Fruit fly (Drosophila melanogaster) whole organism, embryonic: ENCODE results near the gene gukh.

Experiments used
- Atf-2 ChIP-seq: fragments of 200-800 bp; sonication (Bioruptor generic); optimal IDR thresholded peaks from 2 replicates; lab custom pipeline; 2016; ENCODE audit warnings: missing biosample characterization, missing genetic modification characterization
- B-H2 ChIP-seq: fragments of 200-800 bp; sonication (Bioruptor generic); optimal IDR thresholded peaks from 2 replicates; lab custom pipeline; 2018; ENCODE audit warnings: missing biosample characterization, mild to moderate bottlenecking, missing genetic modification characterization
- CG10366 ChIP-seq: fragments of 200-800 bp; sonication (Bioruptor generic); IDR thresholded peaks from 2 replicates; pipeline ENCODE4 v1.3.6; 2022; ENCODE audit warnings: missing biosample characterization, missing genetic modification characterization
- CG10431 ChIP-seq: fragments of 200-800 bp; sonication (Bioruptor generic); optimal IDR thresholded peaks from 3 replicates; lab custom pipeline; 2018; ENCODE audit warnings: missing biosample characterization, mild to moderate bottlenecking, missing genetic modification characterization
- CG10543 ChIP-seq: fragments of 200-800 bp; sonication (Bioruptor generic); optimal IDR thresholded peaks from 3 replicates; lab custom pipeline; 2017; ENCODE audit warnings: missing biosample characterization, mild to moderate bottlenecking, missing genetic modification characterization, moderate library complexity
- CG10565 ChIP-seq: fragments of 200-800 bp; sonication (Bioruptor generic); optimal IDR thresholded peaks from 3 replicates; lab custom pipeline; 2016; ENCODE audit warnings: missing biosample characterization, mild to moderate bottlenecking, missing genetic modification characterization
- CG12155 ChIP-seq: fragments of 200-800 bp; sonication (Bioruptor generic); optimal IDR thresholded peaks from 3 replicates; lab custom pipeline; 2016; ENCODE audit warnings: missing biosample characterization, missing genetic modification characterization
- CG12942 ChIP-seq: fragments of 200-800 bp; sonication (Bioruptor generic); optimal IDR thresholded peaks from 3 replicates; lab custom pipeline; 2016; ENCODE audit warnings: missing biosample characterization, missing genetic modification characterization
- CG14667 ChIP-seq: fragments of 200-800 bp; sonication (Bioruptor generic); IDR thresholded peaks from 2 replicates; pipeline ENCODE4 v1.3.6; 2022; ENCODE audit warnings: missing biosample characterization, missing genetic modification characterization
- CG15601 ChIP-seq: fragments of 200-800 bp; sonication (Bioruptor generic); optimal IDR thresholded peaks from 3 replicates; lab custom pipeline; 2019; ENCODE audit warnings: missing biosample characterization, mild to moderate bottlenecking, missing genetic modification characterization, moderate library complexity
- CG15696 ChIP-seq: fragments of 200-800 bp; sonication (Bioruptor generic); optimal IDR thresholded peaks from 2 replicates; lab custom pipeline; 2019; ENCODE audit warnings: missing biosample characterization, mild to moderate bottlenecking, missing genetic modification characterization, moderate library complexity
- CG1602 ChIP-seq: fragments of 200-800 bp; sonication (Bioruptor generic); optimal IDR thresholded peaks from 3 replicates; lab custom pipeline; 2016; ENCODE audit warnings: missing biosample characterization, missing genetic modification characterization
- CG17612 ChIP-seq: fragments of 200-800 bp; sonication (Bioruptor generic); IDR thresholded peaks from 2 replicates; pipeline ENCODE4 v1.3.6; 2022; ENCODE audit warnings: missing biosample characterization, missing genetic modification characterization
- CG18262 ChIP-seq: fragments of 200-800 bp; optimal IDR thresholded peaks from 3 replicates; lab custom pipeline; 2019; ENCODE audit warnings: missing biosample characterization, mild to moderate bottlenecking, missing genetic modification characterization, moderate library complexity
- CG18476 ChIP-seq: fragments of 200-800 bp; sonication (Bioruptor generic); optimal IDR thresholded peaks from 2 replicates; lab custom pipeline; 2016; ENCODE audit warnings: missing biosample characterization, mild to moderate bottlenecking, missing genetic modification characterization
- CG18599 ChIP-seq: fragments of 200-800 bp; sonication (Bioruptor generic); optimal IDR thresholded peaks from 3 replicates; lab custom pipeline; 2017; ENCODE audit warnings: missing biosample characterization, missing genetic modification characterization, mild to moderate bottlenecking, moderate library complexity, missing genetic modification reagents
- CG3838 ChIP-seq: fragments of 200-800 bp; sonication (Bioruptor generic); optimal IDR thresholded peaks from 3 replicates; lab custom pipeline; 2016; ENCODE audit warnings: missing biosample characterization, missing genetic modification characterization
- CG4820 ChIP-seq: fragments of 200-800 bp; sonication (Bioruptor generic); optimal IDR thresholded peaks from 3 replicates; lab custom pipeline; 2016; ENCODE audit warnings: missing biosample characterization, missing genetic modification characterization
- CG5180 ChIP-seq: fragments of 200-800 bp; sonication (Bioruptor generic); optimal IDR thresholded peaks from 3 replicates; lab custom pipeline; 2017; ENCODE audit warnings: missing biosample characterization, missing genetic modification characterization, mild to moderate bottlenecking, moderate library complexity, missing genetic modification reagents
- CG5953 ChIP-seq: fragments of 200-800 bp; sonication (Bioruptor generic); IDR thresholded peaks from 2 replicates; pipeline ENCODE4 v1.3.6; 2022; ENCODE audit warnings: missing biosample characterization, missing genetic modification characterization
- CG6175 ChIP-seq: fragments of 200-800 bp; sonication (Bioruptor generic); IDR thresholded peaks from 3 replicates; pipeline ENCODE4 v1.3.6; 2022; ENCODE audit warnings: missing biosample characterization, missing genetic modification characterization
- CG6272 ChIP-seq: fragments of 200-800 bp; sonication (Bioruptor generic); IDR thresholded peaks from 2 replicates; pipeline ENCODE4 v1.3.6; 2022; ENCODE audit warnings: missing biosample characterization, missing genetic modification characterization
- CG7745 ChIP-seq: fragments of 200-800 bp; sonication (Bioruptor generic); optimal IDR thresholded peaks from 2 replicates; lab custom pipeline; 2018; ENCODE audit warnings: missing biosample characterization, mild to moderate bottlenecking, missing genetic modification characterization, moderate library complexity
- CG8281 ChIP-seq: fragments of 200-800 bp; sonication (Bioruptor generic); optimal IDR thresholded peaks from 2 replicates; lab custom pipeline; 2018; ENCODE audit warnings: missing biosample characterization, mild to moderate bottlenecking, missing genetic modification characterization, moderate library complexity
- Dip2 ChIP-seq: fragments of 200-800 bp; sonication (Bioruptor generic); IDR thresholded peaks from 2 replicates; pipeline ENCODE4 v1.3.6; 2022; ENCODE audit warnings: missing biosample characterization, missing genetic modification characterization
- Doc2 ChIP-seq: fragments of 200-800 bp; sonication (Bioruptor generic); IDR thresholded peaks from 2 replicates; pipeline ENCODE4 v1.3.6; 2022; ENCODE audit warnings: missing biosample characterization, missing genetic modification characterization
- ERR ChIP-seq: fragments of 200-800 bp; sonication (Bioruptor generic); optimal IDR thresholded peaks from 2 replicates; lab custom pipeline; 2016; ENCODE audit warnings: missing biosample characterization, missing genetic modification characterization
- HHEX ChIP-seq: fragments of 200-800 bp; sonication (Bioruptor generic); optimal IDR thresholded peaks from 3 replicates; lab custom pipeline; 2017; ENCODE audit warnings: missing biosample characterization, mild to moderate bottlenecking, missing genetic modification characterization, missing genetic modification reagents
- Lhr ChIP-seq: fragments of 200-800 bp; sonication (Bioruptor generic); optimal IDR thresholded peaks from 3 replicates; lab custom pipeline; 2017; ENCODE audit warnings: mild to moderate bottlenecking, missing biosample characterization, missing genetic modification reagents, missing genetic modification characterization
- NC2α ChIP-seq: fragments of 200-800 bp; sonication (Bioruptor generic); optimal IDR thresholded peaks from 2 replicates; lab custom pipeline; 2016; ENCODE audit warnings: missing biosample characterization, missing genetic modification characterization
- NFAT ChIP-seq: fragments of 200-800 bp; sonication (Bioruptor generic); IDR thresholded peaks from 2 replicates; pipeline ENCODE4 v1.3.6; 2022; ENCODE audit warnings: missing biosample characterization, missing genetic modification characterization
- Nf-YC ChIP-seq: fragments of 200-800 bp; optimal IDR thresholded peaks from 3 replicates; lab custom pipeline; 2019; ENCODE audit warnings: missing biosample characterization, mild to moderate bottlenecking, missing genetic modification characterization, moderate library complexity
- NfI ChIP-seq: fragments of 200-800 bp; sonication (Bioruptor generic); optimal IDR thresholded peaks from 3 replicates; lab custom pipeline; 2018; ENCODE audit warnings: missing biosample characterization, mild to moderate bottlenecking, missing genetic modification characterization, moderate library complexity
- Oli ChIP-seq: fragments of 200-800 bp; sonication (Bioruptor generic); optimal IDR thresholded peaks from 2 replicates; lab custom pipeline; 2018; ENCODE audit warnings: missing biosample characterization, mild to moderate bottlenecking, missing genetic modification characterization, moderate library complexity
- Optix ChIP-seq: fragments of 200-800 bp; sonication (Bioruptor generic); IDR thresholded peaks from 3 replicates; pipeline ENCODE4 v1.3.6; 2022; ENCODE audit warnings: missing biosample characterization, missing genetic modification characterization
- Rfx ChIP-seq: fragments of 200-800 bp; sonication (Bioruptor generic); IDR thresholded peaks from 2 replicates; pipeline ENCODE4 v1.3.6; 2022; ENCODE audit warnings: missing biosample characterization, missing genetic modification characterization
- Ssrp ChIP-seq: fragments of 200-800 bp; sonication (Bioruptor generic); optimal IDR thresholded peaks from 2 replicates; lab custom pipeline; 2018; ENCODE audit warnings: missing biosample characterization, mild to moderate bottlenecking, missing genetic modification characterization, moderate library complexity
- bab2 ChIP-seq: fragments of 200-800 bp; sonication (Bioruptor generic); optimal IDR thresholded peaks from 2 replicates; lab custom pipeline; 2016; ENCODE audit warnings: missing biosample characterization, missing genetic modification characterization
- br ChIP-seq: fragments of >200 bp; optimal IDR thresholded peaks from 2 replicates; lab custom pipeline; 2017
- crp ChIP-seq, 2 experiments: fragments of 200-800 bp; sonication (Bioruptor generic); optimal IDR thresholded peaks; 2 replicates in 1 of 2; 3 replicates in 1 of 2; lab custom pipeline; 2017; ENCODE audit warnings: missing biosample characterization in 2 of 2, missing genetic modification characterization in 2 of 2, mild to moderate bottlenecking in 1 of 2, moderate library complexity in 1 of 2
- gt ChIP-seq: fragments of 200-800 bp; sonication (Bioruptor generic); IDR thresholded peaks from 2 replicates; pipeline ENCODE4 v1.3.6; 2022; ENCODE audit warnings: missing biosample characterization, missing genetic modification characterization
- knrl ChIP-seq: fragments of 200-800 bp; sonication (Bioruptor generic); IDR thresholded peaks from 3 replicates; pipeline ENCODE4 v1.3.6; 2022; ENCODE audit warnings: missing biosample characterization, missing genetic modification characterization; ENCODE audit not compliant: partially characterized antibody
- luna ChIP-seq: fragments of 200-800 bp; sonication (Bioruptor generic); optimal IDR thresholded peaks from 2 replicates; lab custom pipeline; 2016; ENCODE audit warnings: missing biosample characterization, missing genetic modification characterization
- nerfin-1 ChIP-seq: fragments of 200-800 bp; sonication (Bioruptor generic); optimal IDR thresholded peaks from 3 replicates; lab custom pipeline; 2019; ENCODE audit warnings: missing biosample characterization, mild to moderate bottlenecking, missing genetic modification characterization, moderate library complexity
- pum ChIP-seq: fragments of 200-800 bp; sonication (Bioruptor generic); optimal IDR thresholded peaks from 2 replicates; lab custom pipeline; 2016; ENCODE audit warnings: missing biosample characterization, missing genetic modification characterization
- repo ChIP-seq: fragments of 200-800 bp; sonication (Bioruptor generic); optimal IDR thresholded peaks from 2 replicates; lab custom pipeline; 2016; ENCODE audit warnings: missing biosample characterization, missing genetic modification characterization
- run ChIP-seq: fragments of 200-800 bp; sonication (Bioruptor generic); optimal IDR thresholded peaks from 3 replicates; lab custom pipeline; 2018; ENCODE audit warnings: missing biosample characterization, mild to moderate bottlenecking, missing genetic modification characterization
- slbo ChIP-seq: fragments of 200-800 bp; sonication (Bioruptor generic); IDR thresholded peaks from 2 replicates; pipeline ENCODE4 v1.3.6; 2022; ENCODE audit warnings: missing biosample characterization, missing genetic modification characterization
- tgo ChIP-seq: fragments of 200-800 bp; sonication (Bioruptor generic); IDR thresholded peaks from 3 replicates; pipeline ENCODE4 v1.3.6; 2022; ENCODE audit warnings: missing biosample characterization, missing genetic modification characterization
- wor ChIP-seq: fragments of 200-800 bp; sonication (Bioruptor generic); IDR thresholded peaks from 2 replicates; pipeline ENCODE4 v1.3.6; 2022; ENCODE audit warnings: missing biosample characterization, missing genetic modification characterization

gukh gene

DNA sequence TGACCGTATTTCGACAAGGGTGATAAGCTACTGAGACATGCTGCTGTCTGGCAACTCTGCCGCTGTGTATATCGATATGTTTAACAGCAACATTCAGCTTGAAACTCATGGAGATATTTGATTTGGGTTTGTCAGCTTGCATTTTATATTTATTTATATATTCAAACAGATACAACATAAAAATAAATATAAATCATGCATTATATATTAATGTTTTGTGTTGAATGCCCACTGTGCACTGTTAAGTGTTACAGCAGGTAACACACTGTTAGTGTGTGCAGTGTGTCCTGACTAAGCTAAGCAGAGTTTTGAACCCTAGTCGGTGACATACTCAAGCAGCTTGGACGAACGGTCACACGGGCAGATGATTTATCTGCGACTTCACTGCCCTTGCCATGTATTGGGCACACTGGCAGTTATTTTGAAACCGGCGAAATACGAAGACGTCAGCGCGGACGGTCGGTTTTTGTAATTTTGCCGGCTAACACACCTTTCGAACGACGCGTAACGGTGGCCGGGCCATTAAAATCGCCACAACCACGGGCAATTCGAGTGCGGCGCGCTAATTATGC is at the start of gene gukh, which contains the start of gene snRNP-U1-C (continued):
- TF ChIP-seq CG15601 (peak; percentile 73), NC2α (GFP tag; lab: Kevin White, UChicago) (no peak), CG6272 (peak; percentile 52), br (lab: Kevin White, UChicago) (no peak), Nf-YC (tag; lab: Kevin White, UChicago) (peak; percentile 74), CG10431 (GFP tag; lab: Kevin White, UChicago) (peak; percentile 0), CG12942 (GFP tag; lab: Kevin White, UChicago) (peak; percentile 83), wor (peak; percentile 64), CG18476 (GFP tag; lab: Kevin White, UChicago) (peak; percentile 69), Ssrp (peak; percentile 59), CG14667 (GFP tag; lab: Robert Waterston, UW) (peak; percentile 67), slbo (peak; percentile 95), CG17612 (GFP tag; lab: Robert Waterston, UW) (peak; percentile 54), Doc2 (GFP tag; lab: Robert Waterston, UW) (no peak), CG5180 (GFP tag; lab: Kevin White, UChicago) (peak; percentile 23), knrl (peak; percentile 72), luna (no peak), pum (GFP tag; lab: Kevin White, UChicago) (no peak), CG7745 (tag; lab: Kevin White, UChicago) (no peak), CG6175 (GFP tag; lab: Robert Waterston, UW) (peak; percentile 66; the same call in 1 of the 3 replicates), HHEX (GFP tag; lab: Kevin White, UChicago) (peak; percentile 25), ERR (no peak), NfI (GFP tag; lab: Kevin White, UChicago) (peak; percentile 89), bab2 (GFP tag; lab: Kevin White, UChicago) (peak; percentile 45), B-H2 (GFP tag; lab: Kevin White, UChicago) (peak; percentile 87), tgo (GFP tag; lab: Robert Waterston, UW) (peak; percentile 85; the same call in 2 of the 3 replicates), NFAT (peak; percentile 77), Lhr (peak; percentile 90), Atf-2 (no peak), run (tag; lab: Kevin White, UChicago) (peak; percentile 55), Oli (tag; lab: Kevin White, UChicago) (peak; percentile 77), CG3838 (GFP tag; lab: Kevin White, UChicago) (peak; percentile 37), CG10565 (GFP tag; lab: Kevin White, UChicago) (peak; percentile 15), CG10543 (GFP tag; lab: Kevin White, UChicago) (peak; percentile 71), CG10366 (GFP tag; lab: Robert Waterston, UW) (peak; percentile 89), Optix (peak; percentile 86), repo (GFP tag; lab: Kevin White, UChicago) (peak; percentile 27), CG5953 (GFP tag; lab: Robert Waterston, UW) (peak; percentile 85), Dip2 (GFP tag; lab: Robert Waterston, UW) (no peak), CG12155 (peak; percentile 87), CG4820 (peak; percentile 39), crp (GFP tag; optimal IDR thresholded peaks at IDR 0.05; lab: Kevin White, UChicago) (peak in 1 of 2 experiments; percentile 58), CG18599 (GFP tag; lab: Kevin White, UChicago) (peak; percentile 85), CG15696 (tag; lab: Kevin White, UChicago) (peak; percentile 76), CG1602 (GFP tag; lab: Kevin White, UChicago) (peak; percentile 80), gt (GFP tag; lab: Robert Waterston, UW) (peak; percentile 12; the same call in 1 of the 2 replicates), CG8281 (tag; lab: Kevin White, UChicago) (peak; percentile 10), nerfin-1 (tag; lab: Kevin White, UChicago) (peak; percentile 59), CG18262 (tag; lab: Kevin White, UChicago) (peak; percentile 78), Rfx (GFP tag; lab: Robert Waterston, UW) (peak; percentile 90)
